Worm (Caenorhabditis elegans) whole organism, L1 larva: ENCODE data around the gene ZK1010.12.

Source experiments
- aly-2 ChIP-seq: fragments of 150-350 bp; optimal IDR thresholded peaks from 2 replicates; lab custom pipeline; 2014; ENCODE audit warnings: missing biosample characterization, missing genetic modification characterization
- ces-1 ChIP-seq: fragments of 150-350 bp; optimal IDR thresholded peaks from 2 replicates; lab custom pipeline; 2014; ENCODE audit warnings: missing biosample characterization, missing genetic modification reagents, missing genetic modification characterization
- fos-1 ChIP-seq: fragments of 150-350 bp; optimal IDR thresholded peaks from 2 replicates; lab custom pipeline; 2014; ENCODE audit warnings: missing biosample characterization, missing genetic modification characterization
- unc-130 ChIP-seq: fragments of 150-350 bp; optimal IDR thresholded peaks from 2 replicates; lab custom pipeline; 2017; ENCODE audit warnings: missing biosample characterization, missing genetic modification characterization, inconsistent platforms
- xbp-1 ChIP-seq: sonication (generic microtip); optimal IDR thresholded peaks from 2 replicates; lab custom pipeline; 2016; ENCODE audit warnings: missing genetic modification characterization, missing compliant biosample characterization

- TF ChIP-seq aly-2 (tag; lab: Kevin White, UChicago) (no peak), fos-1 (tag; lab: Kevin White, UChicago) (no peak), unc-130 (tag; lab: Kevin White, UChicago) (no peak), xbp-1 (tag; lab: Kevin White, UChicago) (no peak), ces-1 (GFP tag; lab: Kevin White, UChicago) (no peak)
Measured at ce11 chrIII:13000457-13000856, 9.4 kb downstream of the ZK1010.12 start, which contains the start of gene ZK1010.8.
